Worm (Caenorhabditis elegans) whole organism, L4 larva: ENCODE measurements around the gene ddx-46.

Source experiments
- F10B5.3 ChIP-seq: sonication (generic microtip); optimal IDR thresholded peaks from 2 replicates; lab custom pipeline; 2016; ENCODE audit warnings: mild to moderate bottlenecking, missing genetic modification characterization, missing compliant biosample characterization
- F26F4.8 ChIP-seq: fragments of 200-800 bp; sonication (Bioruptor generic); conservative IDR thresholded peaks from 2 replicates; pipeline ENCODE4 v1.3.6; 2022; ENCODE audit warnings: missing genetic modification characterization, missing compliant biosample characterization
- F44E2.7 ChIP-seq: fragments of 200-800 bp; sonication (Bioruptor generic); IDR thresholded peaks from 2 replicates; pipeline ENCODE4 v2.1.2; 2022; ENCODE audit warnings: missing genetic modification characterization, missing compliant biosample characterization
- R02D3.7 ChIP-seq: fragments of 150-350 bp; sonication (generic microtip); optimal IDR thresholded peaks from 3 replicates; lab custom pipeline; 2014; ENCODE audit warnings: missing biosample characterization, missing genetic modification characterization
- T26A8.4 ChIP-seq: fragments of 200-800 bp; sonication (Bioruptor generic); IDR thresholded peaks from 2 replicates; pipeline ENCODE4 v1.3.6; 2022; ENCODE audit warnings: missing genetic modification characterization, missing compliant biosample characterization
- Y105C5A.15 ChIP-seq: fragments of 200-800 bp; sonication (Bioruptor generic); IDR thresholded peaks from 2 replicates; pipeline ENCODE4 v1.3.6; 2022; ENCODE audit warnings: missing genetic modification characterization, missing compliant biosample characterization
- Y5F2A.4 ChIP-seq: fragments of 200-800 bp; sonication (Bioruptor generic); optimal IDR thresholded peaks from 2 replicates; lab custom pipeline; 2018; ENCODE audit warnings: mild to moderate bottlenecking, missing genetic modification characterization, missing compliant biosample characterization
- Y75B8A.6 ChIP-seq: fragments of 200-800 bp; sonication (Bioruptor generic); IDR thresholded peaks from 2 replicates; pipeline ENCODE4 v1.3.6; 2022; ENCODE audit warnings: missing genetic modification reagents, missing genetic modification characterization, missing compliant biosample characterization
- aly-2 ChIP-seq: sonication (generic microtip); optimal IDR thresholded peaks from 2 replicates; lab custom pipeline; 2018; ENCODE audit warnings: missing biosample characterization, missing genetic modification characterization
- ama-1 ChIP-seq: fragments of 150-350 bp; optimal IDR thresholded peaks from 2 replicates; lab custom pipeline; 2014; ENCODE audit warnings: inconsistent platforms, mixed read lengths
- attf-4 ChIP-seq: sonication (generic microtip); optimal IDR thresholded peaks from 3 replicates; lab custom pipeline; 2017; ENCODE audit warnings: missing biosample characterization, missing genetic modification characterization
- ceh-28 ChIP-seq: fragments of 150-350 bp; optimal IDR thresholded peaks from 2 replicates; lab custom pipeline; 2014; ENCODE audit warnings: missing biosample characterization, missing genetic modification reagents, missing genetic modification characterization
- ces-1 ChIP-seq: fragments of 150-350 bp; sonication (generic microtip); optimal IDR thresholded peaks from 4 replicates; lab custom pipeline; 2014; ENCODE audit warnings: missing biosample characterization, missing genetic modification reagents, missing genetic modification characterization
- daf-16 ChIP-seq, 3 experiments: sonication (generic microtip); optimal IDR thresholded peaks; 2 replicates each; lab custom pipeline; 2016 to 2017; ENCODE audit warnings: missing genetic modification characterization in 3 of 3, missing genetic modification reagents in 3 of 3, mild to moderate bottlenecking in 2 of 3, missing compliant biosample characterization in 2 of 3, missing biosample characterization in 1 of 3, moderate library complexity in 1 of 3
- daf-19 ChIP-seq: fragments of 200-800 bp; sonication (Bioruptor generic); conservative IDR thresholded peaks from 2 replicates; pipeline ENCODE4 v1.3.6; 2022; ENCODE audit warnings: missing genetic modification characterization, missing compliant biosample characterization
- dmd-8 ChIP-seq: fragments of 200-800 bp; sonication (Bioruptor generic); IDR thresholded peaks from 2 replicates; pipeline ENCODE4 v1.3.6; 2022; ENCODE audit warnings: missing genetic modification characterization, missing compliant biosample characterization
- dmd-9 ChIP-seq: fragments of 200-800 bp; sonication (Bioruptor generic); IDR thresholded peaks from 2 replicates; pipeline ENCODE4 v1.3.6; 2022; ENCODE audit warnings: missing genetic modification reagents, missing genetic modification characterization, missing compliant biosample characterization
- egl-43 ChIP-seq: fragments of 200-800 bp; sonication (Bioruptor generic); IDR thresholded peaks from 2 replicates; pipeline ENCODE4 v1.3.6; 2022; ENCODE audit warnings: missing genetic modification reagents, missing genetic modification characterization, missing compliant biosample characterization
- jun-1 ChIP-seq: fragments of 150-350 bp; optimal IDR thresholded peaks from 2 replicates; lab custom pipeline; 2014; ENCODE audit warnings: missing biosample characterization, missing genetic modification reagents, missing genetic modification characterization
- lin-38 ChIP-seq: fragments of 200-800 bp; sonication (Bioruptor generic); IDR thresholded peaks from 2 replicates; pipeline ENCODE4 v1.3.6; 2022; ENCODE audit warnings: missing genetic modification reagents, missing genetic modification characterization, missing compliant biosample characterization
- lir-3 ChIP-seq: sonication (generic microtip); optimal IDR thresholded peaks from 2 replicates; lab custom pipeline; 2016; ENCODE audit warnings: mild to moderate bottlenecking, missing genetic modification characterization, missing compliant biosample characterization
- mdt-29 ChIP-seq: fragments of 200-800 bp; sonication (Bioruptor generic); IDR thresholded peaks from 2 replicates; pipeline ENCODE4 v1.3.6; 2022; ENCODE audit warnings: missing genetic modification reagents, missing genetic modification characterization, missing compliant biosample characterization
- mep-1 ChIP-seq: fragments of 150-350 bp; sonication (generic microtip); optimal IDR thresholded peaks from 3 replicates; lab custom pipeline; 2014; ENCODE audit warnings: missing biosample characterization, missing genetic modification characterization
- nhr-11 ChIP-seq: fragments of 150-350 bp; optimal IDR thresholded peaks from 2 replicates; lab custom pipeline; 2014; ENCODE audit warnings: missing biosample characterization, missing genetic modification characterization
- nhr-111 ChIP-seq: fragments of 200-800 bp; sonication (Bioruptor generic); optimal IDR thresholded peaks from 2 replicates; lab custom pipeline; 2018; ENCODE audit warnings: mild to moderate bottlenecking, missing genetic modification characterization, missing compliant biosample characterization
- nhr-237 ChIP-seq: sonication (generic microtip); optimal IDR thresholded peaks from 2 replicates; lab custom pipeline; 2017; ENCODE audit warnings: missing biosample characterization, missing genetic modification characterization
- nhr-28 ChIP-seq: fragments of 150-350 bp; optimal IDR thresholded peaks from 2 replicates; lab custom pipeline; 2014; ENCODE audit warnings: missing biosample characterization, missing genetic modification characterization
- nhr-41 ChIP-seq: fragments of 200-800 bp; sonication (Bioruptor generic); IDR thresholded peaks from 2 replicates; pipeline ENCODE4 v1.3.6; 2022; ENCODE audit warnings: missing genetic modification reagents, missing genetic modification characterization, missing compliant biosample characterization
- nhr-6 ChIP-seq: fragments of 150-350 bp; optimal IDR thresholded peaks from 2 replicates; lab custom pipeline; 2014; ENCODE audit warnings: missing biosample characterization, missing genetic modification characterization
- nhr-77 ChIP-seq: fragments of 150-350 bp; optimal IDR thresholded peaks from 2 replicates; lab custom pipeline; 2014; ENCODE audit warnings: missing biosample characterization, missing genetic modification characterization
- pqm-1 ChIP-seq: sonication (generic microtip); optimal IDR thresholded peaks from 2 replicates; lab custom pipeline; 2017; ENCODE audit warnings: missing biosample characterization, missing genetic modification characterization
- saeg-2 ChIP-seq: fragments of 200-800 bp; sonication (Bioruptor generic); IDR thresholded peaks from 2 replicates; pipeline ENCODE4 v1.3.6; 2022; ENCODE audit warnings: missing genetic modification reagents, missing genetic modification characterization, missing compliant biosample characterization
- sdz-12 ChIP-seq: fragments of 200-800 bp; sonication (Bioruptor generic); optimal IDR thresholded peaks from 2 replicates; lab custom pipeline; 2018; ENCODE audit warnings: mild to moderate bottlenecking, missing genetic modification characterization, missing compliant biosample characterization
- set-16 ChIP-seq: fragments of 200-800 bp; sonication (Bioruptor generic); IDR thresholded peaks from 2 replicates; pipeline ENCODE4 v1.3.6; 2022; ENCODE audit warnings: missing genetic modification reagents, missing genetic modification characterization, missing compliant biosample characterization
- snpc-1.2 ChIP-seq: fragments of 200-800 bp; sonication (Bioruptor generic); IDR thresholded peaks from 2 replicates; pipeline ENCODE4 v1.3.6; 2022; ENCODE audit warnings: missing genetic modification reagents, missing genetic modification characterization, missing compliant biosample characterization
- tra-1 ChIP-seq: fragments of 200-800 bp; sonication (Bioruptor generic); IDR thresholded peaks from 2 replicates; pipeline ENCODE4 v1.3.6; 2022; ENCODE audit warnings: missing genetic modification reagents, missing genetic modification characterization, missing compliant biosample characterization
- unc-130 ChIP-seq: sonication (generic microtip); optimal IDR thresholded peaks from 2 replicates; lab custom pipeline; 2016; ENCODE audit warnings: missing genetic modification reagents, missing genetic modification characterization, missing compliant biosample characterization
- unc-62 ChIP-seq, 3 experiments: fragments of 150-350 bp in 1 of 3; sonication (generic microtip); optimal IDR thresholded peaks in 2 of 3; peaks in 1 of 3; 1 replicate in 1 of 3; 2 replicates in 2 of 3; lab custom pipeline; 2014 to 2017; ENCODE audit warnings: missing biosample characterization in 3 of 3, missing genetic modification characterization in 3 of 3, missing genetic modification reagents in 3 of 3, missing genotype in 1 of 3
- zag-1 ChIP-seq: fragments of 150-350 bp; optimal IDR thresholded peaks from 2 replicates; lab custom pipeline; 2014; ENCODE audit warnings: missing biosample characterization, missing genetic modification characterization
- zfp-3 ChIP-seq: fragments of 200-800 bp; sonication (Bioruptor generic); conservative IDR thresholded peaks from 2 replicates; pipeline ENCODE4 v1.3.6; 2022; ENCODE audit warnings: missing genetic modification reagents, missing genetic modification characterization, missing compliant biosample characterization
- zip-11 ChIP-seq: fragments of 200-800 bp; sonication (Bioruptor generic); IDR thresholded peaks from 2 replicates; pipeline ENCODE4 v1.3.6; 2022; ENCODE audit warnings: missing genetic modification characterization, missing compliant biosample characterization
- zip-2 ChIP-seq: fragments of 150-350 bp; optimal IDR thresholded peaks from 2 replicates; lab custom pipeline; 2014; ENCODE audit warnings: missing biosample characterization, missing genetic modification characterization
- ztf-11 ChIP-seq: fragments of 150-350 bp; optimal IDR thresholded peaks from 2 replicates; lab custom pipeline; 2014; ENCODE audit warnings: missing biosample characterization, missing genetic modification characterization

ddx-46 gene

ce11 chrIV:1355147-1355546 lies 45.7 kb upstream of the ddx-46 start, which contains the start of gene col-104:
col-104 (minus strand) TSS chrIV:1355305.
- TF ChIP-seq ama-1 (peak; percentile 33), nhr-28 (tag; lab: Kevin White, UChicago) (no peak), ces-1 (GFP tag; lab: Kevin White, UChicago) (no peak), nhr-11 (tag; lab: Kevin White, UChicago) (no peak), lir-3 (tag; lab: Kevin White, UChicago) (no peak), lin-38 (GFP tag; lab: Robert Waterston, UW) (0 out of 2 replicates have a peak, but pooled peaks have one; percentile 18), Y105C5A.15 (GFP tag; lab: Robert Waterston, UW) (no peak), ztf-11 (no peak), sdz-12 (GFP tag; lab: Kevin White, UChicago) (no peak), daf-19 (GFP tag; lab: Robert Waterston, UW) (no peak), Y75B8A.6 (no peak), snpc-1.2 (GFP tag; lab: Robert Waterston, UW) (no peak), R02D3.7 (tag; lab: Kevin White, UChicago) (no peak), aly-2 (tag; lab: Kevin White, UChicago) (no peak), nhr-6 (tag; lab: Kevin White, UChicago) (no peak), egl-43 (GFP tag; lab: Robert Waterston, UW) (0 out of 2 replicates have a peak, but pooled peaks have one; percentile 12), unc-62 (GFP tag; optimal IDR thresholded peaks at IDR 0.05 in 1 of 2; lab: Kevin White, UChicago) (no peak), unc-62 (tag; optimal IDR thresholded peaks at IDR 0.05; lab: Kevin White, UChicago) (no peak), zip-11 (GFP tag; lab: Robert Waterston, UW) (no peak), F44E2.7 (GFP tag; lab: Robert Waterston, UW) (0 out of 2 replicates have a peak, but pooled peaks have one; percentile 32), daf-16 (GFP tag; optimal IDR thresholded peaks at IDR 0.05; lab: Kevin White, UChicago) (no peak), daf-16 (tag; optimal IDR thresholded peaks at IDR 0.05; lab: Kevin White, UChicago) (no peak), tra-1 (GFP tag; lab: Robert Waterston, UW) (no peak), mep-1 (tag; lab: Kevin White, UChicago) (no peak), T26A8.4 (GFP tag; lab: Robert Waterston, UW) (peak; percentile 36; the same call in 1 of the 2 replicates), pqm-1 (no peak), nhr-237 (tag; lab: Kevin White, UChicago) (no peak), unc-130 (GFP tag; lab: Kevin White, UChicago) (no peak), zip-2 (tag; lab: Kevin White, UChicago) (no peak), nhr-77 (tag; lab: Kevin White, UChicago) (no peak), zag-1 (no peak), attf-4 (tag; lab: Kevin White, UChicago) (no peak), F26F4.8 (GFP tag; lab: Robert Waterston, UW) (no peak), dmd-9 (GFP tag; lab: Robert Waterston, UW) (no peak), ceh-28 (tag; lab: Kevin White, UChicago) (peak; percentile 87), mdt-29 (GFP tag; lab: Robert Waterston, UW) (no peak), Y5F2A.4 (no peak), dmd-8 (no peak), zfp-3 (GFP tag; lab: Robert Waterston, UW) (no peak), jun-1 (no peak), saeg-2 (GFP tag; lab: Robert Waterston, UW) (no peak), nhr-111 (GFP tag; lab: Kevin White, UChicago) (no peak), nhr-41 (GFP tag; lab: Robert Waterston, UW) (no peak), F10B5.3 (tag; lab: Kevin White, UChicago) (no peak), set-16 (GFP tag; lab: Robert Waterston, UW) (no peak)
